Fruit fly (Drosophila melanogaster) ovary, adult (tissue): Measurements from ENCODE around the gene CG9775.

Source experiments
- CG17801 ChIP-seq: fragments of 200-800 bp; optimal IDR thresholded peaks from 2 replicates; lab custom pipeline; 2019; ENCODE audit warnings: missing biosample characterization, mild to moderate bottlenecking, missing genetic modification characterization, moderate library complexity; ENCODE audit not compliant: partially characterized antibody

CG9775 gene

dm6 chr3R:4649126-4649811, 7.6 kb upstream of the CG9775 start, which contains the start of gene Karybeta3:
Gene Karybeta3, plus strand, starts transcription at chr3R:4649176.
- TF ChIP-seq CG17801 (GFP tag; lab: Kevin White, UChicago) = peak; percentile 71

dm6 chr3R:4645457-4646082, 3.9 kb upstream of the CG9775 start, which contains the start of the genes Dlip2 and rpk:
Gene Dlip2, minus strand, starts transcription at chr3R:4645655.
Gene rpk, plus strand, starts transcription at chr3R:4645981.
- TF ChIP-seq CG17801 (GFP tag; lab: Kevin White, UChicago) = no peak

- no peak for TF ChIP-seq CG17801 (GFP tag; lab: Kevin White, UChicago)
Measured at dm6 chr3R:4641254-4641573, 424 bp downstream of the CG9775 start.

- TF ChIP-seq CG17801 (GFP tag; lab: Kevin White, UChicago) = no peak
Measured at dm6 chr3R:4640546-4641253, 938 bp downstream of the CG9775 start.

- no peak for TF ChIP-seq CG17801 (GFP tag; lab: Kevin White, UChicago)
Measured at dm6 chr3R:4634337-4634914, 7.2 kb downstream of the CG9775 start.

dm6 chr3R:4632639-4633038, 9.0 kb downstream of the CG9775 start:
- TF ChIP-seq CG17801 (GFP tag; lab: Kevin White, UChicago) = no peak

dm6 chr3R:4616130-4616529, 25.5 kb downstream of the CG9775 start:
- no peak for TF ChIP-seq CG17801 (GFP tag; lab: Kevin White, UChicago)

dm6 chr3R:4612570-4612969, 29.1 kb downstream of the CG9775 start, which contains the start of gene 5-HT2A:
Gene 5-HT2A, plus strand, starts transcription at chr3R:4612870.
- TF ChIP-seq CG17801 (GFP tag; lab: Kevin White, UChicago) = no peak

dm6 chr3R:4601887-4602531, 39.6 kb downstream of the CG9775 start:
- no peak for TF ChIP-seq CG17801 (GFP tag; lab: Kevin White, UChicago)

- TF ChIP-seq CG17801 (GFP tag; lab: Kevin White, UChicago) = no peak
Measured at dm6 chr3R:4599624-4600023, 42.0 kb downstream of the CG9775 start.
